Worm (Caenorhabditis elegans) whole organism, L4/young adult: ENCODE data around the gene ZK596.2.

Source experiments
- W03F9.2 ChIP-seq: fragments of 150-350 bp; optimal IDR thresholded peaks from 2 replicates; lab custom pipeline; 2014; ENCODE audit warnings: missing biosample characterization, missing genetic modification characterization
- dao-5 ChIP-seq: sonication (generic microtip); optimal IDR thresholded peaks from 2 replicates; lab custom pipeline; 2016; ENCODE audit warnings: missing genotype, missing genetic modification characterization, moderate library complexity, missing compliant biosample characterization
- him-1 ChIP-seq: sonication (generic microtip); optimal IDR thresholded peaks from 2 replicates; lab custom pipeline; 2016; ENCODE audit warnings: missing genotype, missing genetic modification reagents, missing genetic modification characterization, missing compliant biosample characterization

ce11 chrIV:10864031-10864430, 45.1 kb downstream of the ZK596.2 start, which contains the start of gene nish-1:
- TF ChIP-seq him-1 (tag; lab: Kevin White, UChicago) (no peak), dao-5 (tag; lab: Kevin White, UChicago) (no peak), W03F9.2 (tag; lab: Kevin White, UChicago) (no peak)
